Worm (Caenorhabditis elegans): Measurements from ENCODE around the gene M151.10.

M151.10 gene

ce11 chrII:3640197-3640596 is at the start of gene M151.10:
M151.10 (minus strand) TSS chrII:3640297.
- TF ChIP-seq ztf-23 (GFP tag; IDR thresholded peaks at IDR 0.05) (no peak), T22C8.4 (GFP tag; IDR thresholded peaks at IDR 0.05) (no peak), ztf-29 (GFP tag; IDR thresholded peaks at IDR 0.05) (no peak), klf-2 (GFP tag; conservative IDR thresholded peaks at IDR 0.05) (no peak), tab-1 (GFP tag; IDR thresholded peaks at IDR 0.05) (no peak), flt-1 (GFP tag; IDR thresholded peaks at IDR 0.05) (no peak)

ce11 chrII:3688333-3688732 is 48.2 kb upstream of the M151.10 start, which contains the start of gene ifas-1:
ifas-1 (minus strand) TSS chrII:3688719.
- TF ChIP-seq tab-1 (GFP tag; IDR thresholded peaks at IDR 0.05) (no peak), med-1 (GFP tag; optimal IDR thresholded peaks at IDR 0.05; ENCODE audit: insufficient read depth) (no peak), klf-2 (GFP tag; conservative IDR thresholded peaks at IDR 0.05) (no peak), ref-1 (GFP tag; conservative IDR thresholded peaks at IDR 0.05) (no peak), ztf-29 (GFP tag; IDR thresholded peaks at IDR 0.05) (no peak), flt-1 (GFP tag; IDR thresholded peaks at IDR 0.05) (no peak), cog-1 (tag; optimal IDR thresholded peaks at IDR 0.05) (no peak), T22C8.4 (GFP tag; IDR thresholded peaks at IDR 0.05) (no peak), ztf-23 (GFP tag; IDR thresholded peaks at IDR 0.05) (no peak)

- TF ChIP-seq cog-1 (tag; optimal IDR thresholded peaks at IDR 0.05), result no peak
- no peak for TF ChIP-seq flt-1 (GFP tag; IDR thresholded peaks at IDR 0.05)
- no peak for TF ChIP-seq ref-1 (GFP tag; conservative IDR thresholded peaks at IDR 0.05)
- no peak for TF ChIP-seq ztf-23 (GFP tag; IDR thresholded peaks at IDR 0.05)
- TF ChIP-seq T22C8.4 (GFP tag; IDR thresholded peaks at IDR 0.05), result no peak
- no peak for TF ChIP-seq klf-2 (GFP tag; conservative IDR thresholded peaks at IDR 0.05)
These were observed 44.5 kb upstream of the M151.10 start for ce11 chrII:3684487-3685067.

ce11 chrII:3682770-3683234 is 42.7 kb upstream of the M151.10 start, which contains the start of gene F19B10.1:
F19B10.1 (plus strand) TSS chrII:3683184.
- no peak for TF ChIP-seq tab-1 (GFP tag; IDR thresholded peaks at IDR 0.05)
- no peak for TF ChIP-seq ztf-23 (GFP tag; IDR thresholded peaks at IDR 0.05)
- TF ChIP-seq ref-1 (GFP tag; conservative IDR thresholded peaks at IDR 0.05), result no peak
- TF ChIP-seq T22C8.4 (GFP tag; IDR thresholded peaks at IDR 0.05), result no peak

ce11 chrII:3681365-3682083 is 41.4 kb upstream of the M151.10 start, which contains the start of gene F19B10.10:
F19B10.10 (minus strand) TSS chrII:3681415.
- TF ChIP-seq ref-1 (GFP tag; conservative IDR thresholded peaks at IDR 0.05) (no peak), med-1 (GFP tag; optimal IDR thresholded peaks at IDR 0.05; ENCODE audit: insufficient read depth) (no peak), cog-1 (tag; optimal IDR thresholded peaks at IDR 0.05) (no peak), ztf-29 (GFP tag; IDR thresholded peaks at IDR 0.05) (no peak), ztf-23 (GFP tag; IDR thresholded peaks at IDR 0.05) (no peak), tab-1 (GFP tag; IDR thresholded peaks at IDR 0.05) (no peak), T22C8.4 (GFP tag; IDR thresholded peaks at IDR 0.05) (no peak), klf-2 (GFP tag; conservative IDR thresholded peaks at IDR 0.05) (no peak), flt-1 (GFP tag; IDR thresholded peaks at IDR 0.05) (no peak)

ce11 chrII:3680366-3680765 is 40.3 kb upstream of the M151.10 start:
- no peak for TF ChIP-seq tab-1 (GFP tag; IDR thresholded peaks at IDR 0.05)
- no peak for TF ChIP-seq ztf-29 (GFP tag; IDR thresholded peaks at IDR 0.05)
- TF ChIP-seq ref-1 (GFP tag; conservative IDR thresholded peaks at IDR 0.05), result no peak
- no peak for TF ChIP-seq ztf-23 (GFP tag; IDR thresholded peaks at IDR 0.05)
- TF ChIP-seq flt-1 (GFP tag; IDR thresholded peaks at IDR 0.05), result no peak
- no peak for TF ChIP-seq med-1 (GFP tag; optimal IDR thresholded peaks at IDR 0.05; ENCODE audit: insufficient read depth)
- no peak for TF ChIP-seq klf-2 (GFP tag; conservative IDR thresholded peaks at IDR 0.05)
- TF ChIP-seq T22C8.4 (GFP tag; IDR thresholded peaks at IDR 0.05), result no peak
- no peak for TF ChIP-seq cog-1 (tag; optimal IDR thresholded peaks at IDR 0.05)

ce11 chrII:3678978-3679377 is 38.9 kb upstream of the M151.10 start:
- TF ChIP-seq ref-1 (GFP tag; conservative IDR thresholded peaks at IDR 0.05) (no peak), flt-1 (GFP tag; IDR thresholded peaks at IDR 0.05) (no peak), tab-1 (GFP tag; IDR thresholded peaks at IDR 0.05) (no peak), ztf-23 (GFP tag; IDR thresholded peaks at IDR 0.05) (no peak), ztf-29 (GFP tag; IDR thresholded peaks at IDR 0.05) (no peak), cog-1 (tag; optimal IDR thresholded peaks at IDR 0.05) (no peak), klf-2 (GFP tag; conservative IDR thresholded peaks at IDR 0.05) (no peak), T22C8.4 (GFP tag; IDR thresholded peaks at IDR 0.05) (no peak), med-1 (GFP tag; optimal IDR thresholded peaks at IDR 0.05; ENCODE audit: insufficient read depth) (no peak)

- TF ChIP-seq flt-1 (GFP tag; IDR thresholded peaks at IDR 0.05) (no peak), klf-2 (GFP tag; conservative IDR thresholded peaks at IDR 0.05) (no peak), tab-1 (GFP tag; IDR thresholded peaks at IDR 0.05) (no peak)
These were observed 35.1 kb upstream of the M151.10 start, which contains the start of gene F19B10.2 for ce11 chrII:3675176-3675575. F19B10.2 (plus strand) TSS chrII:3675476.

- TF ChIP-seq med-1 (GFP tag; optimal IDR thresholded peaks at IDR 0.05; ENCODE audit: insufficient read depth) (no peak), cog-1 (tag; optimal IDR thresholded peaks at IDR 0.05) (no peak), T22C8.4 (GFP tag; IDR thresholded peaks at IDR 0.05) (no peak)
These were observed 33.4 kb upstream of the M151.10 start, which contains the start of gene sea-1 for ce11 chrII:3673493-3673892. sea-1 (minus strand) TSS chrII:3673593.

ce11 chrII:3670956-3671355 is 30.9 kb upstream of the M151.10 start, which contains the start of gene srx-98:
srx-98 (minus strand) TSS chrII:3671056.
- no peak for TF ChIP-seq T22C8.4 (GFP tag; IDR thresholded peaks at IDR 0.05)
- no peak for TF ChIP-seq med-1 (GFP tag; optimal IDR thresholded peaks at IDR 0.05; ENCODE audit: insufficient read depth)
- no peak for TF ChIP-seq cog-1 (tag; optimal IDR thresholded peaks at IDR 0.05)

All from whole organism, midembryonic.